Worm (Caenorhabditis elegans) whole organism, L3 larva: ENCODE results near the gene T04F3.1.

Experiments used
- ZK546.5 ChIP-seq: sonication (generic microtip); optimal IDR thresholded peaks from 2 replicates; lab custom pipeline; 2017; ENCODE audit warnings: missing biosample characterization, missing genetic modification characterization
- ceh-16 ChIP-seq: sonication (generic microtip); optimal IDR thresholded peaks from 2 replicates; lab custom pipeline; 2017; ENCODE audit warnings: missing biosample characterization, missing genetic modification characterization
- ceh-28 ChIP-seq: fragments of 150-350 bp; optimal IDR thresholded peaks from 2 replicates; lab custom pipeline; 2014; ENCODE audit warnings: missing biosample characterization, missing genetic modification reagents, missing genetic modification characterization
- ceh-82 ChIP-seq: fragments of 150-350 bp; optimal IDR thresholded peaks from 2 replicates; lab custom pipeline; 2014; ENCODE audit warnings: missing biosample characterization, missing genetic modification characterization
- ceh-9 ChIP-seq: sonication (generic microtip); optimal IDR thresholded peaks from 2 replicates; lab custom pipeline; 2018; ENCODE audit warnings: missing biosample characterization, missing genetic modification characterization
- egl-5 ChIP-seq: fragments of 150-350 bp; optimal IDR thresholded peaks from 2 replicates; lab custom pipeline; 2017; ENCODE audit warnings: missing biosample characterization, missing genetic modification reagents, missing genetic modification characterization, inconsistent platforms
- elt-1 ChIP-seq: fragments of 150-350 bp; optimal IDR thresholded peaks from 2 replicates; lab custom pipeline; 2014; ENCODE audit warnings: missing biosample characterization, missing genetic modification characterization
- elt-2 ChIP-seq: sonication (generic microtip); optimal IDR thresholded peaks from 2 replicates; lab custom pipeline; 2016; ENCODE audit warnings: missing genetic modification reagents, mild to moderate bottlenecking, missing genetic modification characterization, missing compliant biosample characterization
- elt-3 ChIP-seq, 3 experiments: fragments of 150-350 bp in 1 of 3; sonication (generic microtip) in 2 of 3; optimal IDR thresholded peaks; 2 replicates in 2 of 3; 4 replicates in 1 of 3; lab custom pipeline; 2014 to 2017; ENCODE audit warnings: missing biosample characterization in 3 of 3, missing genetic modification characterization in 3 of 3
- eor-1 ChIP-seq, 2 experiments: fragments of 150-350 bp; optimal IDR thresholded peaks; 2 replicates each; lab custom pipeline; 2014 to 2018; ENCODE audit warnings: missing biosample characterization in 2 of 2, missing genetic modification characterization in 2 of 2
- fkh-10 ChIP-seq: sonication (generic microtip); optimal IDR thresholded peaks from 2 replicates; lab custom pipeline; 2017; ENCODE audit warnings: missing biosample characterization, missing genetic modification reagents, missing genetic modification characterization
- fos-1 ChIP-seq: fragments of 150-350 bp; optimal IDR thresholded peaks from 2 replicates; lab custom pipeline; 2014; ENCODE audit warnings: missing biosample characterization, missing genetic modification characterization
- hmg-11 ChIP-seq: sonication (generic microtip); optimal IDR thresholded peaks from 2 replicates; lab custom pipeline; 2016; ENCODE audit warnings: missing genetic modification characterization, missing compliant biosample characterization
- jun-1 ChIP-seq: fragments of 150-350 bp; optimal IDR thresholded peaks from 2 replicates; lab custom pipeline; 2014; ENCODE audit warnings: missing biosample characterization, missing genetic modification reagents, missing genetic modification characterization
- lin-15B ChIP-seq: fragments of 150-350 bp; optimal IDR thresholded peaks from 2 replicates; lab custom pipeline; 2014; ENCODE audit warnings: missing biosample characterization, missing genetic modification characterization
- lsy-12 ChIP-seq: sonication (generic microtip); optimal IDR thresholded peaks from 2 replicates; lab custom pipeline; 2016; ENCODE audit warnings: mild to moderate bottlenecking, missing genetic modification characterization, missing compliant biosample characterization
- mdl-1 ChIP-seq: fragments of 150-350 bp; optimal IDR thresholded peaks from 2 replicates; lab custom pipeline; 2014; ENCODE audit warnings: missing biosample characterization, missing genetic modification characterization
- nhr-11 ChIP-seq: fragments of 150-350 bp; optimal IDR thresholded peaks from 2 replicates; lab custom pipeline; 2014; ENCODE audit warnings: missing biosample characterization, missing genetic modification characterization
- nhr-23 ChIP-seq: fragments of 150-350 bp; optimal IDR thresholded peaks from 2 replicates; lab custom pipeline; 2014; ENCODE audit warnings: missing biosample characterization, missing genetic modification reagents, missing genetic modification characterization
- nhr-237 ChIP-seq: fragments of 150-350 bp; optimal IDR thresholded peaks from 2 replicates; lab custom pipeline; 2014; ENCODE audit warnings: missing biosample characterization, missing genetic modification characterization
- nhr-25 ChIP-seq: sonication (generic microtip); optimal IDR thresholded peaks from 2 replicates; lab custom pipeline; 2017; ENCODE audit warnings: missing biosample characterization, missing genetic modification characterization
- nhr-28 ChIP-seq: fragments of 150-350 bp; optimal IDR thresholded peaks from 2 replicates; lab custom pipeline; 2014; ENCODE audit warnings: missing biosample characterization, missing genetic modification characterization
- nhr-43 ChIP-seq: sonication (generic microtip); optimal IDR thresholded peaks from 2 replicates; lab custom pipeline; 2016; ENCODE audit warnings: mild to moderate bottlenecking, missing genetic modification characterization, missing compliant biosample characterization; ENCODE audit not compliant: poor library complexity, severe bottlenecking
- nhr-67 ChIP-seq: fragments of 150-350 bp; optimal IDR thresholded peaks from 2 replicates; lab custom pipeline; 2014; ENCODE audit warnings: missing biosample characterization, missing genetic modification characterization
- pha-4 ChIP-seq: fragments of 150-350 bp; optimal IDR thresholded peaks from 2 replicates; lab custom pipeline; 2014; ENCODE audit warnings: missing biosample characterization, missing genetic modification reagents, missing genetic modification characterization
- pqm-1 ChIP-seq: fragments of 150-350 bp; optimal IDR thresholded peaks from 2 replicates; lab custom pipeline; 2017; ENCODE audit warnings: missing biosample characterization, missing genetic modification characterization, inconsistent platforms
- sea-2 ChIP-seq: fragments of 150-350 bp; sonication (generic microtip); optimal IDR thresholded peaks from 4 replicates; lab custom pipeline; 2014; ENCODE audit warnings: missing biosample characterization, missing genetic modification reagents, missing genetic modification characterization
- skn-1 ChIP-seq: fragments of 150-350 bp; optimal IDR thresholded peaks from 2 replicates; lab custom pipeline; 2014; ENCODE audit warnings: missing biosample characterization, missing genetic modification characterization
- snpc-4 ChIP-seq: fragments of 150-350 bp; optimal IDR thresholded peaks from 2 replicates; lab custom pipeline; 2014; ENCODE audit warnings: missing biosample characterization, missing genetic modification characterization
- tbx-2 ChIP-seq: sonication (generic microtip); optimal IDR thresholded peaks from 2 replicates; lab custom pipeline; 2016; ENCODE audit warnings: mild to moderate bottlenecking, missing genetic modification characterization, missing compliant biosample characterization
- unc-39 ChIP-seq: sonication (generic microtip); optimal IDR thresholded peaks from 4 replicates; lab custom pipeline; 2017; ENCODE audit warnings: missing biosample characterization, missing genetic modification characterization
- unc-62 ChIP-seq: fragments of 150-350 bp; sonication (generic microtip); optimal IDR thresholded peaks from 4 replicates; lab custom pipeline; 2014; ENCODE audit warnings: missing biosample characterization, missing genetic modification reagents, missing genetic modification characterization
- ztf-11 ChIP-seq: fragments of 150-350 bp; optimal IDR thresholded peaks from 2 replicates; lab custom pipeline; 2014; ENCODE audit warnings: missing biosample characterization, missing genetic modification characterization
- ztf-4 ChIP-seq: fragments of 150-350 bp; optimal IDR thresholded peaks from 2 replicates; lab custom pipeline; 2014; ENCODE audit warnings: missing biosample characterization, missing genetic modification characterization

Gene T04F3.1

DNA sequence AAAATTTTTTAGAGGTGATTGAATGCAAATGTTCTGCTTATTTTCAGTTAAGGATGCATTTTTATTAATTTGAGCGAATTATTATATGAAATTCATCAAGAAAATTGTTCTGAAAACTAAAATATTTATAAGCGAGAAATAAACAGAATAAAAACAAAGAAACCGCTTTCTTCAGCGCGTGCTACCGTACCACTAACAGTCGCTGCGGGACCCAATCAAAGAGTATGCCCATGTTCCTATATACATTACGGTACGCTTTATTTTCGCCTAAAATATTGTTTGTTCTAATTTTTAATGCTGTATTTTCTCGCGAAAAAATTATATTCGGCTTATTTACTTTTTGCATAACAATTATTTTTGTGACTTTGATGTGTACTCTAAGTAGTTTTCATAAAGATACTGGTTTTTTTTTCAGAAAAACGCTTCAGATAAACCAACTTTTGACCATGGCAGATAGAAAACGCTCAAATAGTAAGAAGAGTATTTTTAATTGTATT, 47.9 kb downstream of the T04F3.1 start, which contains the start of gene F55A11.8:
TSS of gene F55A11.8 (plus strand) at position 447 of the 497 bp plus-strand sequence.
- TF ChIP-seq mdl-1 (tag; lab: Kevin White, UChicago), result no peak
- no peak for TF ChIP-seq egl-5 (tag; lab: Kevin White, UChicago)
- TF ChIP-seq ZK546.5, result no peak
- TF ChIP-seq ceh-82 (tag; lab: Kevin White, UChicago), result no peak
- TF ChIP-seq tbx-2 (tag; lab: Kevin White, UChicago), result no peak
- no peak for TF ChIP-seq hmg-11
- TF ChIP-seq unc-39 (tag; lab: Kevin White, UChicago), result no peak
- no peak for TF ChIP-seq ceh-16 (tag; lab: Kevin White, UChicago)
- TF ChIP-seq nhr-237 (tag; lab: Kevin White, UChicago), result no peak
- TF ChIP-seq elt-1 (tag; lab: Kevin White, UChicago), result no peak
- no peak for TF ChIP-seq nhr-11 (tag; lab: Kevin White, UChicago)
- no peak for TF ChIP-seq skn-1 (tag; lab: Kevin White, UChicago)
- no peak for TF ChIP-seq unc-62 (GFP tag; lab: Kevin White, UChicago)
- TF ChIP-seq eor-1 (tag; optimal IDR thresholded peaks at IDR 0.05; lab: Kevin White, UChicago), result no peak
- TF ChIP-seq pha-4 (tag; lab: Kevin White, UChicago), result no peak
- no peak for TF ChIP-seq nhr-67 (tag; lab: Kevin White, UChicago)
- no peak for TF ChIP-seq nhr-43
- TF ChIP-seq ceh-9 (tag; lab: Kevin White, UChicago), result no peak
- no peak for TF ChIP-seq lin-15B (tag; lab: Kevin White, UChicago)

DNA sequence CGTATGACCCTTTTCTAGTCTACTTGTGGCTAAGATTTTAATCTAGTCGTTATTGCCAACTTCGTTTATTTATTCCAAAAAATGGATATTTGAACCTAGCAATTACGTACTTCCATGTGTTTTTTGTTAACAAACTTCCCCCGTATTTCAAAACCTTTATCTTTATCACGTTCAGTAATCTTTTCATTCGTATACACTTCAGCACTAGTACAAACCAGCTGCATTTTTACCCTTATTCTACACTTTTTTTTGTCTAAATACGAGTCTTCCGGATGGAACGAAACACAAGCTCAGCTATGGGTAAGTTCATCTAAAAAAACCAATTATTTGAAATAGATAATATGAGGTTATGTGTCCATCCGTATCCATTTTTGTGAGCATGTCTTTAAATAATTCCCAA, 49.6 kb downstream of the T04F3.1 start, which contains the start of gene D2023.1:
TSS of gene D2023.1 (plus strand) at position 77 of the 400 bp plus-strand sequence.
- TF ChIP-seq nhr-25 (tag; lab: Kevin White, UChicago) (no peak), pqm-1 (tag; lab: Kevin White, UChicago) (no peak), sea-2 (GFP tag; lab: Kevin White, UChicago) (no peak), elt-2 (tag; lab: Kevin White, UChicago) (no peak), ceh-28 (tag; lab: Kevin White, UChicago) (no peak), ceh-9 (tag; lab: Kevin White, UChicago) (no peak), nhr-43 (no peak)
- TF ChIP-seq, all 47 proteins: peak for 0

DNA sequence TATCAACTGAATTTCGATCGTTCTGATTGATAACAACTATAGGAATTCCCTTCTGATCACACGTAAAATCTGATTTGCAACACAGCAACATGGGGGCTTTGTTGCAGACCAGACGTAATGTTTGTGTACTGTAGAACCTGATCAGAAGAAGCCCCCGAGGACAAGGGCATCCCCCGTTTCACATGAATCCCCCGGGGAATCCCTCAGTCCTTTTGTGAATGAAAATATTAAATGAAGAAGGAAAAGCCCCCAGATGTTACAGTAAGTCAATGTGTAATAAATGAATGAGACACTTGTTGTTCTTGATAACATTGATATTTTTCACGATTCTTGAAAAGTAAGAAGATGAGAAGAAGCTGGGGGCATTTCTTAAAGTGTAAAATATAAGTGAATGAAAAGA, 54.3 kb downstream of the T04F3.1 start:
- TF ChIP-seq nhr-25 (tag; lab: Kevin White, UChicago) (peak; percentile 64), ztf-4 (tag; lab: Kevin White, UChicago) (no peak), nhr-43 (peak; percentile 52)

DNA sequence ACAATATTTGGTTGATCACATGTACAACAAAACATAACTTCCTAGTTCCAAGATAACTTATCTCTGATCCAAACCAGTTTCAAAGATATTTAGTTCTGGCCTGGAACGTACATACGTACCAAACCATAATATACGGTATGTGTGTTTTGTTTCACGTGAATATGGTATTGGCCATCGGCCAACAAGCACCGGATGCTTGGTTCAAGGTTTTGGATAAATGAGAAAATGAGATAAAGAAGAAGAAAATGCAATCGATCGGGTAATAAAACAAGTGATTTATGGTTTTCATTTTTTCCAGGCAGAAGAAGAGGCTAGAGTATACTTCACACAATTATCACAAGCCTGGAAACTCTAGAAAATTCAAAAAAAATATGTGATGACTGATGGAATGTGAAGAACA, 55.5 kb downstream of the T04F3.1 start:
- peak; percentile 23 for TF ChIP-seq nhr-25 (tag; lab: Kevin White, UChicago)
- peak; percentile 47 for TF ChIP-seq ceh-28 (tag; lab: Kevin White, UChicago)
- TF ChIP-seq lsy-12 (tag; lab: Kevin White, UChicago), result no peak
- no peak for TF ChIP-seq unc-39 (tag; lab: Kevin White, UChicago)
- TF ChIP-seq ZK546.5, result no peak
- TF ChIP-seq eor-1 (tag; optimal IDR thresholded peaks at IDR 0.05; lab: Kevin White, UChicago), result no peak
- no peak for TF ChIP-seq nhr-237 (tag; lab: Kevin White, UChicago)
- TF ChIP-seq ztf-4 (tag; lab: Kevin White, UChicago), result no peak
- TF ChIP-seq nhr-28 (tag; lab: Kevin White, UChicago), result no peak
- TF ChIP-seq ceh-82 (tag; lab: Kevin White, UChicago), result no peak
- TF ChIP-seq pqm-1 (tag; lab: Kevin White, UChicago), result no peak
- TF ChIP-seq egl-5 (tag; lab: Kevin White, UChicago), result no peak
- peak; percentile 64 for TF ChIP-seq nhr-23 (tag; lab: Kevin White, UChicago)
- no peak for TF ChIP-seq nhr-67 (tag; lab: Kevin White, UChicago)
- TF ChIP-seq fos-1 (tag; lab: Kevin White, UChicago), result no peak
- TF ChIP-seq tbx-2 (tag; lab: Kevin White, UChicago), result no peak

DNA sequence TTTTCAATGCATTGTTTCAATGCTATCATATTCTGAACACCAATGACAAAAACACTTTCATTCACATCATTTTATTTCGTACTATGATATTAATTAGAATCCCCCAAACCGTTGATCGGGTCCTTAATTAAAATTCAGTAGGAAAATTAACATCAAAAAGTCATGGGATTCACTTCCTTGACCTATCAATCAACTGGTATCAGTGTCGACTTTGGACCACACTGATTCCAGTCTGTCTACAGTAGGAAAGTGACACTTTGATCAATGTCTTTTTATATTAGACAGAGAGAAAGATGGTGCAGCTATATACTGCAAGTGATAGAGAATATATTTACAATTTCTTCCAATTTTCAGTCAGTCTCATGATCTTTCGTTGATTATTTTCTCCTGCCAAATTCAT, 56.5 kb downstream of the T04F3.1 start:
- TF ChIP-seq nhr-237 (tag; lab: Kevin White, UChicago) (no peak), skn-1 (tag; lab: Kevin White, UChicago) (no peak), egl-5 (tag; lab: Kevin White, UChicago) (no peak), mdl-1 (tag; lab: Kevin White, UChicago) (no peak), nhr-23 (tag; lab: Kevin White, UChicago) (peak; percentile 37), elt-3 (tag; optimal IDR thresholded peaks at IDR 0.05; lab: Kevin White, UChicago) (no peak), jun-1 (peak; percentile 2), hmg-11 (no peak), pqm-1 (tag; lab: Kevin White, UChicago) (no peak), ztf-11 (tag; lab: Kevin White, UChicago) (no peak), fkh-10 (GFP tag; lab: Kevin White, UChicago) (no peak), nhr-43 (peak; percentile 31), snpc-4 (tag; lab: Kevin White, UChicago) (no peak)
